Worm (Caenorhabditis elegans) whole organism, late embryonic: Measurements from ENCODE around the gene col-17.

Experiments
- C08G9.2 ChIP-seq: sonication (generic microtip); optimal IDR thresholded peaks from 2 replicates; lab custom pipeline; 2016; ENCODE audit warnings: mild to moderate bottlenecking, missing genetic modification characterization, moderate library complexity, missing compliant biosample characterization
- T23F11.4 ChIP-seq: fragments of 200-800 bp; sonication (Bioruptor generic); optimal IDR thresholded peaks from 2 replicates; lab custom pipeline; 2018; ENCODE audit warnings: mild to moderate bottlenecking, missing genetic modification characterization, missing compliant biosample characterization
- ama-1 ChIP-seq: fragments of 150-350 bp; optimal IDR thresholded peaks from 2 replicates; lab custom pipeline; 2014
- ceh-14 ChIP-seq: sonication (generic microtip); optimal IDR thresholded peaks from 2 replicates; lab custom pipeline; 2016; ENCODE audit warnings: missing genotype, missing genetic modification characterization, missing compliant biosample characterization
- ceh-19 ChIP-seq: fragments of 200-800 bp; sonication (Bioruptor generic); optimal IDR thresholded peaks from 2 replicates; lab custom pipeline; 2018; ENCODE audit warnings: mild to moderate bottlenecking, missing genetic modification characterization, missing compliant biosample characterization
- ceh-22 ChIP-seq: sonication (generic microtip); optimal IDR thresholded peaks from 2 replicates; lab custom pipeline; 2017; ENCODE audit warnings: missing biosample characterization, missing genetic modification characterization
- ceh-24 ChIP-seq: sonication (generic microtip); optimal IDR thresholded peaks from 2 replicates; lab custom pipeline; 2016; ENCODE audit warnings: mild to moderate bottlenecking, missing genetic modification characterization, missing compliant biosample characterization
- ceh-9 ChIP-seq: sonication (generic microtip); optimal IDR thresholded peaks from 2 replicates; lab custom pipeline; 2016; ENCODE audit warnings: mild to moderate bottlenecking, missing genetic modification characterization, inconsistent platforms, missing compliant biosample characterization
- elt-2 ChIP-seq: sonication (generic microtip); optimal IDR thresholded peaks from 2 replicates; lab custom pipeline; 2016; ENCODE audit warnings: missing genetic modification reagents, missing genetic modification characterization, missing compliant biosample characterization
- fkh-10 ChIP-seq: fragments of 150-350 bp; optimal IDR thresholded peaks from 2 replicates; lab custom pipeline; 2014; ENCODE audit warnings: missing biosample characterization, missing genetic modification reagents, missing genetic modification characterization
- nhr-232 ChIP-seq: sonication (generic microtip); optimal IDR thresholded peaks from 2 replicates; lab custom pipeline; 2016; ENCODE audit warnings: missing genetic modification characterization, missing compliant biosample characterization
- pha-4 ChIP-seq: fragments of 150-350 bp; optimal IDR thresholded peaks from 2 replicates; lab custom pipeline; 2018; ENCODE audit warnings: missing biosample characterization, missing genetic modification reagents, missing genetic modification characterization
- unc-86 ChIP-seq: sonication (generic microtip); optimal IDR thresholded peaks from 2 replicates; lab custom pipeline; 2016; ENCODE audit warnings: missing genetic modification characterization, missing compliant biosample characterization

DNA sequence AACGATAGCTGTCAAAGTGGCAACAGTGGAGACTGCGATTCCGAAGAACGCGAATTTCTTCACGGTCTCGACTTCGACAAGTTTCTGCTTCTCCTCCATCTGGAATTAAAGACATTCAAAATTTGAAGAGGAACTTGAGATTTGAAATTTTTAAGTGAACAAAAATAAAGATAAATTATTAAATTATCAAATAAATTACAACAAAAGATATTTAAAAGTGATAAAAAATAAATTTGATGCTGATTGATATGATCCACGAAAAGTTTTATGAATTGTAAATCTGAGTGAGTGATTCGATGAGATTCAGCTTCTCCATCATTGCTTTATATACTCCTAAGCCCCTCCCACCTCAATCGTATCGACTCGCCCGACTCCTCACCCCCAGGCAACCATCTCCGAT lies at the start of gene col-17:
- TF ChIP-seq C08G9.2 (tag; lab: Kevin White, UChicago) = no peak
- TF ChIP-seq T23F11.4 (GFP tag; lab: Kevin White, UChicago) = no peak
- TF ChIP-seq nhr-232 (tag; lab: Kevin White, UChicago) = no peak
- no peak for TF ChIP-seq ceh-9 (tag; lab: Kevin White, UChicago)
- TF ChIP-seq ama-1 (lab: Kevin White, UChicago) = no peak
- TF ChIP-seq ceh-24 = no peak
- no peak for TF ChIP-seq ceh-22 (tag; lab: Kevin White, UChicago)
- no peak for TF ChIP-seq unc-86 (tag; lab: Kevin White, UChicago)
- no peak for TF ChIP-seq ceh-19 (GFP tag; lab: Kevin White, UChicago)
- no peak for TF ChIP-seq pha-4 (tag; lab: Kevin White, UChicago)
- no peak for TF ChIP-seq fkh-10 (GFP tag; lab: Kevin White, UChicago)
- TF ChIP-seq ceh-14 (tag; lab: Kevin White, UChicago) = no peak
- no peak for TF ChIP-seq elt-2 (tag; lab: Kevin White, UChicago)
